Worm (Caenorhabditis elegans) whole organism, early embryonic: ENCODE data around the gene hlh-13.

Experiments used
- B0310.2 ChIP-seq: sonication (generic microtip); optimal IDR thresholded peaks from 2 replicates; lab custom pipeline; 2016; ENCODE audit warnings: mild to moderate bottlenecking, missing genetic modification characterization, missing compliant biosample characterization
- F13C5.2 ChIP-seq: sonication (generic microtip); optimal IDR thresholded peaks from 2 replicates; lab custom pipeline; 2017; ENCODE audit warnings: mild to moderate bottlenecking, missing genetic modification characterization, inconsistent platforms, missing compliant biosample characterization
- aly-1 ChIP-seq: sonication (generic microtip); optimal IDR thresholded peaks from 2 replicates; lab custom pipeline; 2016; ENCODE audit warnings: missing genetic modification characterization, missing compliant biosample characterization
- ama-1 ChIP-seq: fragments of 150-350 bp; optimal IDR thresholded peaks from 2 replicates; lab custom pipeline; 2014
- ceh-13 ChIP-seq: fragments of 200-800 bp; sonication (Bioruptor generic); optimal IDR thresholded peaks from 2 replicates; lab custom pipeline; 2018; ENCODE audit warnings: mild to moderate bottlenecking, missing genetic modification characterization, missing compliant biosample characterization
- ceh-36 ChIP-seq: sonication (generic microtip); optimal IDR thresholded peaks from 2 replicates; lab custom pipeline; 2016; ENCODE audit warnings: missing genetic modification characterization, inconsistent platforms, missing compliant biosample characterization
- ets-7 ChIP-seq: sonication (generic microtip); optimal IDR thresholded peaks from 2 replicates; lab custom pipeline; 2016; ENCODE audit warnings: missing genotype, missing genetic modification characterization, missing compliant biosample characterization
- flt-1 ChIP-seq: fragments of 200-800 bp; sonication (Bioruptor generic); IDR thresholded peaks from 2 replicates; pipeline ENCODE4 v1.3.6; 2022; ENCODE audit warnings: missing genetic modification characterization, missing compliant biosample characterization
- hmbx-1 ChIP-seq: sonication (generic microtip); optimal IDR thresholded peaks from 2 replicates; lab custom pipeline; 2016; ENCODE audit warnings: mild to moderate bottlenecking, missing genetic modification characterization, missing compliant biosample characterization
- hmg-4 ChIP-seq: fragments of 200-800 bp; sonication (Bioruptor generic); optimal IDR thresholded peaks from 2 replicates; lab custom pipeline; 2018; ENCODE audit warnings: mild to moderate bottlenecking, missing genetic modification characterization, missing compliant biosample characterization
- hnd-1 ChIP-seq: sonication (generic microtip); optimal IDR thresholded peaks from 2 replicates; lab custom pipeline; 2016; ENCODE audit warnings: missing genetic modification characterization, missing compliant biosample characterization
- pes-1 ChIP-seq: fragments of 200-800 bp; sonication (Bioruptor generic); IDR thresholded peaks from 2 replicates; pipeline ENCODE4 v1.3.6; 2022; ENCODE audit warnings: missing genetic modification reagents, missing genetic modification characterization, missing compliant biosample characterization
- scrt-1 ChIP-seq: fragments of 200-800 bp; sonication (Bioruptor generic); IDR thresholded peaks from 2 replicates; pipeline ENCODE4 v1.3.6; 2022; ENCODE audit warnings: missing genetic modification characterization, missing compliant biosample characterization
- sea-1 ChIP-seq: fragments of 200-800 bp; sonication (Bioruptor generic); conservative IDR thresholded peaks from 2 replicates; pipeline ENCODE4 v1.3.6; 2022; ENCODE audit warnings: missing genetic modification characterization, missing compliant biosample characterization
- tbx-11 ChIP-seq: fragments of 200-800 bp; sonication (Bioruptor generic); IDR thresholded peaks from 2 replicates; pipeline ENCODE4 v1.3.6; 2022; ENCODE audit warnings: missing genetic modification characterization, missing compliant biosample characterization
- tbx-37 ChIP-seq: fragments of 200-800 bp; sonication (Bioruptor generic); conservative IDR thresholded peaks from 2 replicates; pipeline ENCODE4 v1.3.6; 2022; ENCODE audit warnings: missing genetic modification reagents, missing genetic modification characterization, missing compliant biosample characterization
- tra-4 ChIP-seq: sonication (generic microtip); optimal IDR thresholded peaks from 2 replicates; lab custom pipeline; 2017; ENCODE audit warnings: missing genetic modification characterization, missing compliant biosample characterization

Gene hlh-13

ce11 chrX:4274116-4274515 is 25.1 kb downstream of the hlh-13 start, which contains the start of gene mec-18:
mec-18 (minus strand) TSS chrX:4274216.
- no peak for TF ChIP-seq flt-1
- TF ChIP-seq hmg-4 (GFP tag; lab: Kevin White, UChicago) = no peak
- TF ChIP-seq ceh-36 (tag; lab: Kevin White, UChicago) = no peak
- TF ChIP-seq scrt-1 (GFP tag; lab: Robert Waterston, UW) = no peak
- TF ChIP-seq tra-4 (tag; lab: Kevin White, UChicago) = no peak

- no peak for TF ChIP-seq tra-4 (tag; lab: Kevin White, UChicago)
- TF ChIP-seq sea-1 (GFP tag; lab: Robert Waterston, UW) = no peak
- TF ChIP-seq scrt-1 (GFP tag; lab: Robert Waterston, UW) = no peak
- no peak for TF ChIP-seq ets-7 (tag; lab: Kevin White, UChicago)
- TF ChIP-seq tbx-37 (GFP tag; lab: Robert Waterston, UW) = no peak
- no peak for TF ChIP-seq hmbx-1
- no peak for TF ChIP-seq hnd-1 (tag; lab: Kevin White, UChicago)
- no peak for TF ChIP-seq flt-1
- TF ChIP-seq ceh-13 (GFP tag; lab: Kevin White, UChicago) = no peak
- TF ChIP-seq hmg-4 (GFP tag; lab: Kevin White, UChicago) = no peak
- TF ChIP-seq ceh-36 (tag; lab: Kevin White, UChicago) = no peak
- TF ChIP-seq ama-1 (lab: Kevin White, UChicago) = no peak
- no peak for TF ChIP-seq pes-1 (GFP tag; lab: Robert Waterston, UW)
- TF ChIP-seq B0310.2 (tag; lab: Kevin White, UChicago) = no peak
Observed at ce11 chrX:4279294-4279782, 30.3 kb downstream of the hlh-13 start, which contains the start of the genes twk-28 and ets-9. twk-28 (minus strand) TSS chrX:4279344. ets-9 (plus strand) TSS chrX:4279703.

DNA sequence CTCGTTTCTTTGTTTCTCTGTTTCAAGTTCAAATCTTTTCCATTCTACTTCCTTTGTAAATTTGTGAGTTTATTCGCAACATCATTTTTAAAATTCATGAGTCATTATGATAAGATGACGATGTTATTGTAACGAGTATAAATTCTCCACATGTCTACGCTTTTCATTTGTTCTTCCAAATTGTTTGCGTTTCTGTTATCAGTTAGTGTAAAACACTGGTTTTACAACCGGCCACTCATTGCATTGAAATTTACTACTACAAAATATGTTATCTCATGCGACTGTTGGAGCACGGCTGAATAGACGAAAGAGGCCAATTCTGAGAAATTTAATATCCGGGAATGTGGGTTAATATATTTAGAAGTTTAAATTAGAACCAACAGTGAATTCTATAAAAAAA is 33.3 kb downstream of the hlh-13 start, which contains the start of gene C52B9.19:
Gene C52B9.19 (plus strand): TSS at position 176 of the 400 bp plus-strand sequence.
- TF ChIP-seq hmbx-1 (no peak), hnd-1 (tag; lab: Kevin White, UChicago) (no peak), ceh-36 (tag; lab: Kevin White, UChicago) (no peak), tra-4 (tag; lab: Kevin White, UChicago) (no peak), aly-1 (tag; lab: Kevin White, UChicago) (no peak), ceh-13 (GFP tag; lab: Kevin White, UChicago) (no peak), flt-1 (no peak), ama-1 (lab: Kevin White, UChicago) (no peak), tbx-11 (GFP tag; lab: Robert Waterston, UW) (no peak), pes-1 (GFP tag; lab: Robert Waterston, UW) (no peak), ets-7 (tag; lab: Kevin White, UChicago) (no peak), F13C5.2 (no peak), hmg-4 (GFP tag; lab: Kevin White, UChicago) (no peak), B0310.2 (tag; lab: Kevin White, UChicago) (no peak), scrt-1 (GFP tag; lab: Robert Waterston, UW) (no peak), tbx-37 (GFP tag; lab: Robert Waterston, UW) (no peak), sea-1 (GFP tag; lab: Robert Waterston, UW) (no peak)

- TF ChIP-seq scrt-1 (GFP tag; lab: Robert Waterston, UW) (no peak), hnd-1 (tag; lab: Kevin White, UChicago) (no peak), aly-1 (tag; lab: Kevin White, UChicago) (no peak), B0310.2 (tag; lab: Kevin White, UChicago) (no peak), ets-7 (tag; lab: Kevin White, UChicago) (no peak), hmbx-1 (no peak), flt-1 (no peak), pes-1 (GFP tag; lab: Robert Waterston, UW) (no peak), sea-1 (GFP tag; lab: Robert Waterston, UW) (no peak), tbx-37 (GFP tag; lab: Robert Waterston, UW) (no peak), ceh-36 (tag; lab: Kevin White, UChicago) (no peak), tra-4 (tag; lab: Kevin White, UChicago) (no peak), tbx-11 (GFP tag; lab: Robert Waterston, UW) (no peak), ama-1 (lab: Kevin White, UChicago) (no peak), ceh-13 (GFP tag; lab: Kevin White, UChicago) (no peak), F13C5.2 (no peak), hmg-4 (GFP tag; lab: Kevin White, UChicago) (no peak)
Observed at ce11 chrX:4283989-4284388, 34.9 kb downstream of the hlh-13 start, which contains the start of gene ets-10. ets-10 (plus strand) TSS chrX:4284189.

- TF ChIP-seq F13C5.2 (no peak), aly-1 (tag; lab: Kevin White, UChicago) (no peak), ceh-13 (GFP tag; lab: Kevin White, UChicago) (no peak), ama-1 (lab: Kevin White, UChicago) (no peak)
Observed at ce11 chrX:4284470-4284869, 35.4 kb downstream of the hlh-13 start.

DNA sequence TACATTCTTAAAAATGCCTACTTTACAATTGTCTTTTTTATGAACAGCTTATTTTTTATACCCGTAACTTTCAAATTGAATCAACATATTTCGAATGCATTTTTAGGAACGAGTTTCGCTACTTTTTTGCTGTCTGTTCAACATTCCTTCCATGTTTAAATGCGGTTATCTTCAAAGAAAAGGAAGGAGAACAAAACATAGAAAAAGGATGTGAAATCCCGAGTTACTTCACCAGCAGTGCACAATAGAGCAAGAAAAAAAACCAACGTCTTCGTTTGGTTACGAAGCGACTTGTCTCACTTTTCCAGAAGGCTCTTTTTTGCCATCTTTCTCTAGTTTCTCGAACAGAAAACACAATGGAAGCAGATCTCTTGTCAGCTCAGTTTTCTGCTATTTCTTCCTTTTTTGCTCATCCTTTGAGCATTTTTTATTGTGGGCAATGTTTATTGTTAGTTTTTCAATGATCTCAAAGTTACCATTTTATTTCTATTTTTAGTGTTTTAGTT is 36.7 kb downstream of the hlh-13 start, which contains the start of gene cka-2:
Gene cka-2 (plus strand): TSS at position 456 of the 506 bp plus-strand sequence.
- no peak for TF ChIP-seq ama-1 (lab: Kevin White, UChicago)
- TF ChIP-seq aly-1 (tag; lab: Kevin White, UChicago) = no peak
- no peak for TF ChIP-seq tbx-11 (GFP tag; lab: Robert Waterston, UW)
- TF ChIP-seq F13C5.2 = no peak
- TF ChIP-seq flt-1 = no peak
- TF ChIP-seq sea-1 (GFP tag; lab: Robert Waterston, UW) = no peak
- no peak for TF ChIP-seq hmg-4 (GFP tag; lab: Kevin White, UChicago)
- TF ChIP-seq B0310.2 (tag; lab: Kevin White, UChicago) = no peak
- TF ChIP-seq ceh-13 (GFP tag; lab: Kevin White, UChicago) = no peak
- no peak for TF ChIP-seq tbx-37 (GFP tag; lab: Robert Waterston, UW)
- TF ChIP-seq scrt-1 (GFP tag; lab: Robert Waterston, UW) = no peak
- no peak for TF ChIP-seq pes-1 (GFP tag; lab: Robert Waterston, UW)
- TF ChIP-seq ceh-36 (tag; lab: Kevin White, UChicago) = no peak
- no peak for TF ChIP-seq tra-4 (tag; lab: Kevin White, UChicago)
- TF ChIP-seq hnd-1 (tag; lab: Kevin White, UChicago) = no peak
- no peak for TF ChIP-seq hmbx-1
- TF ChIP-seq ets-7 (tag; lab: Kevin White, UChicago) = no peak
